Fruit fly (Drosophila melanogaster) ovary, adult (tissue): ENCODE results near the gene Uch-L5R.
A peak's percentile ranks its signal among the peaks of the same experiment; 100 is the strongest.

Source experiments
- CG17801 ChIP-seq: fragments of 200-800 bp; optimal IDR thresholded peaks from 2 replicates; lab custom pipeline; 2019; ENCODE audit warnings: missing biosample characterization, mild to moderate bottlenecking, missing genetic modification characterization, moderate library complexity; ENCODE audit not compliant: partially characterized antibody

Gene Uch-L5R

DNA sequence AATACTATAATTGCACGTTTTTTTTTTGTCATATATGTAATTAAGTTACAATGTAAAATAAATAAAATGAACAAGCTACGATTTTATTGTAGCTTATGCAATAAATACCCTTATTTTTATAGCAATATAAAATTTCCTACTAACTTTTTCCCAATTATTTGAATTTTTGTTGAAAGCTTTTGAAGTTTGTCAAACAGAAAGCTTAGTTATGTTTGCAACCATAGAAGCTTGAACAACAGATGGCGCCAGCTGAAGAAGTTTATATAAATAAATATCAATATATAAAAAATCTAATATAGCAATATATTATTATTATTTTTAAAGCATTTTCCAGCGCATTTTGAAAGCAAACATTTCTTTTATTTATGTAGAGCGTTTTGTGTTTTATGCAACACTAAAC is 21.2 kb downstream of the Uch-L5R start:
- no peak for TF ChIP-seq CG17801 (GFP tag; lab: Kevin White, UChicago)

DNA sequence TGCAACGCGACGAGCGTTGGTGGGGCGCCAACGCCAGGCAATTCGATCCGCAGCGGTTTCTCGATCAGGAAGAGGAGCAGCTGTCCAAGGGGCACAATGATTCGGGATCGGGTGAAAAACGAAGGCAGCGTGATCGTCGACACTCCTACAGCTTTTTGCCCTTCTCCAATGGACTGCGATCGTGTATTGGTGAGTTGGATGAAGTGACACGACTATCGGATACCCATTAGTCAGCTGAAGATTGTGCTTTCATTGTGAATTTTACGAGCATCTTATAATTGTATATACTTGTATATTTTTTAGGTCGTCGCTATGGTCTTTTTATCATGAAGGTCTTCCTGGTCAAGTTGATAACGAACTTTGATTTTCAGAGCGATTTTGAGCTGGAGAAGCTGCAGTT is 21.7 kb downstream of the Uch-L5R start:
- no peak for TF ChIP-seq CG17801 (GFP tag; lab: Kevin White, UChicago)

DNA sequence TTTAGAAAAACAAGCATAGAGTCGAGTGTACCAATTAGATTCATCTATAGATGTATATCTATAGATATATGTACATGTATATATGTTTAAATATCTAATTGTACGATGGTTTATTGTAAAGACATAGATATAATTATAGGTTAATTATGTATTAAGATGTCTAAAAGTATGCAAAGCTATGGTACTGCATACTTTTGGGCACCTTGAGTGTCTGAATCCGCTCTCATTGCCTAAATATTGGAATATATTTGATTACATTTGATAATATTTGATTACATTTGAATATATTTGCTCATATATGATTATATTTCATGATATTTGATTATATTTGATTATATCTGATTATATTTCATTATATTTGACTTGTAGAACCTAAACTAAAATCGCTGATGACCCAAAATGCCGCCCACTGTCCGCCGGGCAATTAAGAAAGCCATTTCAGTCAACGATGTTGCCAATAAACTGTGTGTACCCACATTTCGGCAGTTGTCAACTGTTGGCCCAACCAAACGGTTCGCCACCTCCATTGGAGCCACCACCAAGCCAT is 24.2 kb downstream of the Uch-L5R start, which contains the start of gene Cyp318a1:
Gene Cyp318a1 (plus strand): TSS at position 497 of the 547 bp plus-strand sequence.
- no peak for TF ChIP-seq CG17801 (GFP tag; lab: Kevin White, UChicago)

DNA sequence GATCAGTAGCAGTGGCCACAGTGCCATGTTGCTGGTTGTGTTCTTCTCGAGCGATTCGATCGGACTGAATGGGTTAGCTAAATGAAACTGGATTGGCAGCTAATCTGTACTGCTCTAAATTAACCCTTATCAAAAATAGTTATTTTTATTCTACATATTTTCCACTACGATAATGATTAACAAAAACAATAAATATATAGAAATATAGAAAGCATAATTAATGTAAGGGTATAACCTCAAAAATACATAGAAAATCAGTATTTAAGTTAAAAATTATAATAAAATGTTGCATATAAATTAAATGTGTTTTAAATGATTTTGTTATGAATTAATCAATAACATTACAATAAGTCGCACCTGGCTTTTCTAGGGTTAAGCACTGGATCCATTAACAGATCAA is 25.0 kb downstream of the Uch-L5R start, which contains the start of gene Cyp311a1:
Gene Cyp311a1 (minus strand): TSS at position 66 of the 400 bp plus-strand sequence.
- no peak for TF ChIP-seq CG17801 (GFP tag; lab: Kevin White, UChicago)

DNA sequence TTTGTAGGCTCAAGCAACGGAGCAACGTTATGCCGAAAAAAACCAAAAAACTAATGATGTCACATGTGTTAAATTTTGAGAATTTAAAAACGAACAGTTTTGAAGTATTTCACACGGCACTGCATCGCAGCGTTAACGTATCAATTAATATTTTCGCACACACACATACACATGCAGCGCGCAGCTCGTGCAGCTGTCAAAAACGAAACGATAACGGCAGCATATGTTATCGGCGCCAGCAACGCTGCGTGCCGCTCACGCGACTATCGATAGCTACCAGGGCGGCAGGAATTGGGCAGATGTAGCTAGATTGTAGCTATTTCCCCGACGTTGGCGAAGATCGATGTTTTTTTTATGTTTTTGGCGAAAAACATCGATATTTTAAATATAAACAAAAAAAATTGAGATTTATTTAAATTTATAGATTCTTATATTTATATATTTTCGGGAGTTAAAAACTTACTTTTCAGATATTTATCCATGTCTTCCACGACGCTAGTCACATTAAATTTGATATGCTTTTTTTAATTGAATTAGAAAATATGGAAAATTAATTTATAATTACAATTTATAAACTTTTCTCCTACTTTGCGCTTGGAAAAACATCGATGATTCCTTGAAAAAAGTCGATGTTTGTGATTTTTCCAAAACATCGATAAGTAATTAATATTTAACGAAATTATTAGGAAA is 27.5 kb downstream of the Uch-L5R start, which contains the start of gene Usp7:
Gene Usp7 (minus strand): TSS at position 208 of the 690 bp plus-strand sequence.
- TF ChIP-seq CG17801 (GFP tag; lab: Kevin White, UChicago), result peak; percentile 51

DNA sequence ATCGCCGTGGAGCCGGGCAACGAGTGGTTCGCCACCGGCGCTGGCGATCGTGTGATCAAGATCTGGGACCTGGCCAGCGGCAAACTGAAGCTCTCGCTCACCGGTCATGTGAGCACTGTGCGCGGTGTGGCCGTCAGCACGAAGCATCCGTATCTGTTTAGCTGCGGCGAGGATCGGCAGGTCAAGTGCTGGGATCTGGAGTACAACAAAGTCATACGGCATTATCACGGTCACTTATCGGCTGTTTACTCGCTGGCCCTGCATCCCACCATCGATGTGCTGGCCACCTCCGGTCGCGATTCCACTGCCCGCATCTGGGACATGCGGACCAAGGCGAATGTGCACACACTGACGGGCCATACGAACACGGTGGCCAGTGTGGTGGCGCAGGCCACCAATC is 34.7 kb downstream of the Uch-L5R start:
- TF ChIP-seq CG17801 (GFP tag; lab: Kevin White, UChicago), result no peak

DNA sequence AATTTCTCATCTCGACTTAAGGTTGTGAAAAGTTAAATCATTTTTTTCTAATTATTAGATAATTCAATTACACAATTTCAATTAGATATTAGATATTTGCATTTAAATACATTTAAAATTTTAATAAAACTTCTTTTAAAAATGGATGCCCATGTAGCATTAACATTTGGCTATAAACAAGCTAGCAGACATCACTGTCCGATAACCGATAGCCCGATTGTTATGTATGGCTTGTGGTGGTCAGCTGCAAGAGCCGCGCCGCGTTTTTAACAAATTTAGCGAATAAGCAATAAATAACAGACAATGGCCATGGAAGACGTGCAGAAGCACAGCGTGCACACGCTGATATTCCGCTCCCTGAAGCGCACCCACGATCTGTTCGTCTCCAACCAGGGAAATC is 35.6 kb downstream of the Uch-L5R start, which contains the start of gene Tango4:
Gene Tango4 (plus strand): TSS at position 212 of the 400 bp plus-strand sequence.
- TF ChIP-seq CG17801 (GFP tag; lab: Kevin White, UChicago), result no peak

DNA sequence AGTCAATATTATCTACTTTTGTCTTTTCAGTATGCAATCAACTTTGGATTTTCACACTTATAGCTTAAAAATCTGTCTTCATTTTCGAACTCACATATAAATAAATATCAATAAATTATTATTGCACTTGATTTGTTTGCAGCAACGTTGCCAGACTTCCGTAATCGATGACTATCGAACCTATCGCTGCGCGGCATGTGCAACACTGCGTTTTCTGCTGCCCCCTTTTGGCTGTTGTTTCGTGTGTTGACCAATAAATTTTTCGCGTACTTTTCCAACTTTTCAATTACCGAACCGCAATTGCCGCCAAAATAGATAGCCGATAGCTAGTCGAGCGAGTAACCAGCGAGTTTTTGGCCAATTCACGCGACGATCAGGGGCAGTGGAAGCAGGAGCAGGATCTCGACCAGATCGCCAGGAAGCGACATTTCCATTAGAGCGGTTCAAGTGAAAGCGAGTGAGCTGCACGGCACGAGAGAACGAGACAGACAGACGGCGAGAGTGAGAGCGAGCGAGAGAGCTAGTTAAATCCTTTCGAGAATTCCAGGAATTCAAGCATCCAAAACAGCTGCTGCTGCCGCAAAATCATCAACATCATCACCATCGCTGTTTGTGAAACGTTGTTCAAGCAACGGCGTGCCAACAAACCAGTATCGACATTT is 37.9 kb downstream of the Uch-L5R start, which contains the start of gene Lsm12a:
Gene Lsm12a (plus strand): TSS at position 201 of the 662 bp plus-strand sequence.
- TF ChIP-seq CG17801 (GFP tag; lab: Kevin White, UChicago), result no peak

DNA sequence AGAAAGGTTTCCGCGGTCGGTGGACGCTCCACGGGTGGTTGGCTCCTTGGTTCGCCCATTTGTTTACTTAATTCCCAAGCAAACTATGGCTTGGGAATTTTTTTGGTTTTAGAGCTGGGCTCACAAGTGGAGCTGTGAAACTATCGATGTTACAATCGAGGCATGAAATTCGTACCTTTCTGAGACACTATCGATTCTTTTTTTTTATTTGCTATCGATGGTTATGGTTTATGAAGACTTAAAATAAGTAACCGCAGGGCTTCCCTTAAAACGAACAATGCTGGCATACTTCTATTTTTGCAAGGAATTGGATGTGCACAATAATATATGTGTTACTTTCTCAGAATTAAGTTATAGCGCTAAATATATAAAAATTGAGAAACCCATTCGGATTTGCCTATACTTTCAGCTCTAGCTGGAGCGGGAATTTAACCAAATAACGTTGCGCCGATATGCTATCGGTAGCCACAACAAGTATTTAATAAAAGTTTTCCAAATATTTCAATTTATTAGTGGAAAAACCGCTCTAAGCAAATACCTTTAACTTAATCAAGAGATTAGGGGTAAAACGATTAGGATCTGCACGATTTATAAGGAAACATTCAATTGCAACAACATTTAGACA is 38.5 kb downstream of the Uch-L5R start, which contains the start of gene Chrac-16:
Gene Chrac-16 (minus strand): TSS at position 147 of the 625 bp plus-strand sequence.
- TF ChIP-seq CG17801 (GFP tag; lab: Kevin White, UChicago), result no peak

DNA sequence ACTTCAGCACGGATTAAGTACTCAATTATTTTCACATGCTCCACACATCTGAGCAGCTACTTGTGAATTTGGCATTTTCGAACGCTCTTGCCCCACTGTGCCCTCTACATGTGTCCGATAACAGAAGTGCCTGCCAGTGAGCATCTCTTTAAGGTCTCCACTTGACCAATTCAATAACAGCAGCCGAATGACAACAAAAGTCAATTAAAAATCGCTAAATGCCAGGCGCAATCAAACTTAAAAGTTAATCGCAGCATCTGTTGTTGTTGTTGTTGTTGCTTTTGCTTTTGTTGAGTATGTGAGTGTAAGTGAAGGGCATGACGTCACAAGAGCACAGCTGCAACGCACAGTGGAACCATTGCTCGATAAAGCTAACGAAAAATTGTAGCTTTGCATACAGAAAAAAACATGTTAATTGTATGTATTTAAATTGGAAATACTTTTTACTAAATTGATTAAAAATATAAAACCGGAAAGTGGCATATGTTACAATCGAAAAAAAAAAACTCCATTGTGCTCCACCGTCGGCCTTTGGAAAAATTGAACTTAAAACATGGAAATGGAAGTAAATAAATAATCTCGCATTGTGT is 41.5 kb downstream of the Uch-L5R start:
- peak; percentile 31 for TF ChIP-seq CG17801 (GFP tag; lab: Kevin White, UChicago)

DNA sequence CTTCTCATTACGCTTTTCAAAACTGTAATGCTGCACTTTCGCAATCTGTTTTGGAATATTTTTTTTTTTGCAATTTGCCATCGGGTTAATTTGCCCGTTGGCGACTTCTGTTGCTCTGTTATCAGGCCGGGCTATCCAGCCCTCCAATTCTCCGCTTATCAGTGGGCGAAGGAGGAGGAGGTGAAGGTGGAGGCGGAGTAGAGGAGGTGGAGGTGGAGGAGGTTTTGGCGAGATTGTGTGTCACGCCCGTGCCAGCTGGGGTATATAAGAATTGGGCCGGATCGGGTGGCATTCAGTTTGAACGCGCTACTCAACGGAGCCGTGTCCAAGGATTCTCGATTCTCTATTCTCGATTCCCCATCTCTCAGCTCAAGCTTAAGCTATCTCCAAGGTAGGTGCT is 42.3 kb downstream of the Uch-L5R start:
- no peak for TF ChIP-seq CG17801 (GFP tag; lab: Kevin White, UChicago)

DNA sequence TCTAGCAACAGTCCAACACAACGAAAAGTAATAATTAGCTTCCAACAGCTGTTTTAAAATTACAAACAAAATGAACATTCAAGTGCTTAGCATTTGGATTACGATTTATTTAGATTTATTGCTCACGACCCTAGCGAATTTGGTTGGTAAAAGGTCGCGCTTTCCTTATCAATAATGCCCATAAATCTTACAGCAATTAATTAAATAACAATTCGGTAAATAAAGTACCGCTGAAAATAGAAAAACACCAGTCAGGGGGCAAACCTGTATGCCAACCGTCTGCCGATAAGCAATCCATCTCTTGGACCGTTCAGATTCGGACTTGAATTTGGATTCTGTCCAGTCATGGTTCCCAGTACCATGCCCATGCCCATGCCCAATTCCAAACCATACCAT is 43.3 kb downstream of the Uch-L5R start:
- TF ChIP-seq CG17801 (GFP tag; lab: Kevin White, UChicago), result no peak

DNA sequence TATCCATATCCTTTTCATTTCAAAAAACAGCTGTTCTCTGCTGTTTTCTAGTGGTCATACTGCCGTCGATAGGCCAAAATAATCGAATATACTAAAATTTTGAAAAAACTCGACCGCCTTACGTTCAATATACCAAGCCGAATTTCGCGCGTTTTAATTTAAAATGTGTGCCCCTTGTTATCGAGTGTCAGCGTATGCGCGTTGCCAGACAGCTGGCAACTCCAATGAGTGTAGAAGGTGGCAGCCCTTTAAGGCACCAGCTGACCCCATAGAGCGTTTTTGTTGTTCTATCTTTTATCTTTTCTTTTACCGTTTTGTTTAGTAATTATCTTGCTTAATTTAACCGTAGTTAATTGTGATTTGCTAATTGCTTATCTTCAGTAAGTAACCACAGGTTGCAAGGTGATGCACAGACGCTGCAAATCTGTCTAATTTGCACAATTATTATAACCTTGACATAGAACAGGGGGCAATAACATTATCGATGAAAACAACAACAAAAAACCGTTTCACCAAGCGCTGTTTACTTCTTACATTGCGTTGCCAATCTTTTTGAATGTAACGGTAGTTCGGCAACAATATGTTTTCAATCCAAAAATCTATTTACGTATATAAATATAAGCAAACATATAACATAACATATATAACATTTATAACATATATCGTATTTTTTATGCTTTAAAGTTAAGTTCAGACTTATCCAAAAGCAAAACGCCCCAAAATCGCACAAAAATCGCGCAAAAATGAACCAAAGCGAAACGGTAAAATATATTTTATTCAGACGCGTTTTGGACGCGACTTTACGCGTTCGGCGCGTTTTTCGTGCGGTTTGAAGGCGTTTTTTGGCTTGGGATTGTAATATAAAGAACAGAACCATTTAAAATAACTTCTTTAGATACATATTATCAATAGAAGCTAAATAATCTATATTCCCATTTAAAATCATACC is 44.0 kb downstream of the Uch-L5R start, which contains the start of the genes CG1492 and regucalcin:
Gene CG1492 (minus strand): TSS at position 63 of the 949 bp plus-strand sequence.
Gene regucalcin (plus strand): TSS at position 229 of the 949 bp plus-strand sequence.
- TF ChIP-seq CG17801 (GFP tag; lab: Kevin White, UChicago), result no peak
